Worm (Caenorhabditis elegans) whole organism, L4 larva: ENCODE measurements around the gene H23N18.5.

Experiments
- F49E8.2 ChIP-seq: sonication (generic microtip); optimal IDR thresholded peaks from 2 replicates; lab custom pipeline; 2016; ENCODE audit warnings: missing compliant biosample characterization, mild to moderate bottlenecking, missing genetic modification characterization, borderline replicate concordance
- T26A8.4 ChIP-seq: fragments of 200-800 bp; sonication (Bioruptor generic); IDR thresholded peaks from 2 replicates; pipeline ENCODE4 v1.3.6; 2022; ENCODE audit warnings: missing genetic modification characterization, missing compliant biosample characterization
- Y5F2A.4 ChIP-seq: fragments of 200-800 bp; sonication (Bioruptor generic); optimal IDR thresholded peaks from 2 replicates; lab custom pipeline; 2018; ENCODE audit warnings: mild to moderate bottlenecking, missing genetic modification characterization, missing compliant biosample characterization
- Y75B8A.6 ChIP-seq: fragments of 200-800 bp; sonication (Bioruptor generic); IDR thresholded peaks from 2 replicates; pipeline ENCODE4 v1.3.6; 2022; ENCODE audit warnings: missing genetic modification reagents, missing genetic modification characterization, missing compliant biosample characterization
- aha-1 ChIP-seq: fragments of 150-350 bp; peaks from one replicate; lab custom pipeline; 2014; ENCODE audit warnings: missing biosample characterization, missing genetic modification characterization
- aly-2 ChIP-seq: sonication (generic microtip); optimal IDR thresholded peaks from 2 replicates; lab custom pipeline; 2018; ENCODE audit warnings: missing biosample characterization, missing genetic modification characterization
- ama-1 ChIP-seq: fragments of 150-350 bp; optimal IDR thresholded peaks from 2 replicates; lab custom pipeline; 2014; ENCODE audit warnings: inconsistent platforms, mixed read lengths
- arid-1 ChIP-seq: fragments of 200-800 bp; sonication (Bioruptor generic); conservative IDR thresholded peaks from 2 replicates; pipeline ENCODE4 v1.3.6; 2022; ENCODE audit warnings: missing genetic modification reagents, missing genetic modification characterization, missing compliant biosample characterization
- attf-4 ChIP-seq: sonication (generic microtip); optimal IDR thresholded peaks from 3 replicates; lab custom pipeline; 2017; ENCODE audit warnings: missing biosample characterization, missing genetic modification characterization
- ceh-20 ChIP-seq: fragments of 200-800 bp; sonication (Bioruptor generic); IDR thresholded peaks from 2 replicates; pipeline ENCODE4 v1.3.6; 2022; ENCODE audit warnings: missing genetic modification reagents, missing genetic modification characterization, missing compliant biosample characterization
- ceh-28 ChIP-seq: fragments of 150-350 bp; optimal IDR thresholded peaks from 2 replicates; lab custom pipeline; 2014; ENCODE audit warnings: missing biosample characterization, missing genetic modification reagents, missing genetic modification characterization
- ceh-32 ChIP-seq: sonication (generic microtip); optimal IDR thresholded peaks from 2 replicates; lab custom pipeline; 2016; ENCODE audit warnings: mild to moderate bottlenecking, missing genetic modification characterization, missing compliant biosample characterization; ENCODE audit not compliant: poor library complexity
- cey-2 ChIP-seq: sonication (generic microtip); optimal IDR thresholded peaks from 3 replicates; lab custom pipeline; 2017; ENCODE audit warnings: missing genetic modification characterization, mild to moderate bottlenecking, missing compliant biosample characterization, antibody characterized with exemption, borderline replicate concordance; ENCODE audit not compliant: insufficient read depth
- dmd-8 ChIP-seq: fragments of 200-800 bp; sonication (Bioruptor generic); IDR thresholded peaks from 2 replicates; pipeline ENCODE4 v1.3.6; 2022; ENCODE audit warnings: missing genetic modification characterization, missing compliant biosample characterization
- dpl-1 ChIP-seq: fragments of 150-350 bp; optimal IDR thresholded peaks from 2 replicates; lab custom pipeline; 2014; ENCODE audit warnings: missing biosample characterization, missing genetic modification reagents, missing genetic modification characterization
- dve-1 ChIP-seq: sonication (generic microtip); optimal IDR thresholded peaks from 2 replicates; lab custom pipeline; 2017; ENCODE audit warnings: antibody characterized with exemption, mild to moderate bottlenecking, missing genetic modification characterization, missing compliant biosample characterization; ENCODE audit not compliant: insufficient read depth
- egl-27 ChIP-seq: sonication (generic microtip); optimal IDR thresholded peaks from 3 replicates; lab custom pipeline; 2017; ENCODE audit warnings: missing biosample characterization, missing genetic modification reagents, missing genetic modification characterization
- hif-1 ChIP-seq, 2 experiments: sonication (generic microtip); optimal IDR thresholded peaks; 2 replicates each; lab custom pipeline; 2016 to 2017; ENCODE audit warnings: missing compliant biosample characterization in 2 of 2, missing genetic modification characterization in 2 of 2, missing genetic modification reagents in 2 of 2, missing genotype in 2 of 2, mild to moderate bottlenecking in 1 of 2
- hlh-30 ChIP-seq: sonication (generic microtip); optimal IDR thresholded peaks from 2 replicates; lab custom pipeline; 2017; ENCODE audit warnings: antibody characterized with exemption, mild to moderate bottlenecking, missing genetic modification characterization, missing compliant biosample characterization; ENCODE audit not compliant: insufficient read depth
- hmg-1.1 ChIP-seq: fragments of 200-800 bp; sonication (Bioruptor generic); IDR thresholded peaks from 2 replicates; pipeline ENCODE4 v1.3.6; 2022; ENCODE audit warnings: missing genetic modification reagents, missing genetic modification characterization, missing compliant biosample characterization
- lin-13 ChIP-seq: fragments of 150-350 bp; optimal IDR thresholded peaks from 2 replicates; lab custom pipeline; 2014; ENCODE audit warnings: missing biosample characterization, missing genetic modification reagents, missing genetic modification characterization
- lin-39 ChIP-seq: fragments of 150-350 bp; optimal IDR thresholded peaks from 2 replicates; lab custom pipeline; 2014; ENCODE audit warnings: missing biosample characterization, missing genetic modification reagents, missing genetic modification characterization
- lsy-2 ChIP-seq, 2 experiments: fragments of 150-350 bp in 1 of 2; sonication (generic microtip) in 1 of 2; optimal IDR thresholded peaks; 2 replicates each; lab custom pipeline; 2014 to 2017; ENCODE audit warnings: missing biosample characterization in 2 of 2, missing genetic modification characterization in 2 of 2
- mdl-1 ChIP-seq, 2 experiments: fragments of 150-350 bp in 1 of 2; sonication (generic microtip) in 1 of 2; optimal IDR thresholded peaks; 2 replicates each; lab custom pipeline; 2014 to 2017; ENCODE audit warnings: missing biosample characterization in 2 of 2, missing genetic modification characterization in 2 of 2
- mep-1 ChIP-seq: fragments of 150-350 bp; sonication (generic microtip); optimal IDR thresholded peaks from 3 replicates; lab custom pipeline; 2014; ENCODE audit warnings: missing biosample characterization, missing genetic modification characterization
- mxl-3 ChIP-seq: fragments of 200-800 bp; sonication (Bioruptor generic); optimal IDR thresholded peaks from 2 replicates; lab custom pipeline; 2018; ENCODE audit warnings: mild to moderate bottlenecking, missing genetic modification characterization, missing compliant biosample characterization
- nhr-102 ChIP-seq: sonication (generic microtip); optimal IDR thresholded peaks from 2 replicates; lab custom pipeline; 2016; ENCODE audit warnings: mild to moderate bottlenecking, missing genetic modification characterization, moderate library complexity, missing compliant biosample characterization
- nhr-28 ChIP-seq: fragments of 150-350 bp; optimal IDR thresholded peaks from 2 replicates; lab custom pipeline; 2014; ENCODE audit warnings: missing biosample characterization, missing genetic modification characterization
- nhr-41 ChIP-seq: fragments of 200-800 bp; sonication (Bioruptor generic); IDR thresholded peaks from 2 replicates; pipeline ENCODE4 v1.3.6; 2022; ENCODE audit warnings: missing genetic modification reagents, missing genetic modification characterization, missing compliant biosample characterization
- nhr-42 ChIP-seq: fragments of 200-800 bp; sonication (Bioruptor generic); IDR thresholded peaks from 2 replicates; pipeline ENCODE4 v1.3.6; 2022; ENCODE audit warnings: missing genetic modification characterization, missing compliant biosample characterization
- nhr-48 ChIP-seq: sonication (generic microtip); optimal IDR thresholded peaks from 2 replicates; lab custom pipeline; 2016; ENCODE audit warnings: mild to moderate bottlenecking, missing genetic modification characterization, missing compliant biosample characterization
- pha-4 ChIP-seq, 2 experiments: fragments of 150-350 bp in 1 of 2; fragments of 200-800 bp in 1 of 2; sonication (Bioruptor generic) in 1 of 2; IDR thresholded peaks in 1 of 2; optimal IDR thresholded peaks in 1 of 2; 2 replicates each; pipeline versions ENCODE4 v1.3.6 to Lab custom; 2014 to 2022; ENCODE audit warnings: missing genetic modification characterization in 2 of 2, missing genetic modification reagents in 2 of 2, missing biosample characterization in 1 of 2, missing compliant biosample characterization in 1 of 2
- php-3 ChIP-seq: fragments of 200-800 bp; sonication (Bioruptor generic); IDR thresholded peaks from 2 replicates; pipeline ENCODE4 v1.3.6; 2022; ENCODE audit warnings: missing genetic modification reagents, missing genetic modification characterization, missing compliant biosample characterization
- pqm-1 ChIP-seq: sonication (generic microtip); optimal IDR thresholded peaks from 2 replicates; lab custom pipeline; 2017; ENCODE audit warnings: missing biosample characterization, missing genetic modification characterization
- saeg-2 ChIP-seq: fragments of 200-800 bp; sonication (Bioruptor generic); IDR thresholded peaks from 2 replicates; pipeline ENCODE4 v1.3.6; 2022; ENCODE audit warnings: missing genetic modification reagents, missing genetic modification characterization, missing compliant biosample characterization
- skn-1 ChIP-seq: fragments of 150-350 bp; optimal IDR thresholded peaks from 2 replicates; lab custom pipeline; 2014; ENCODE audit warnings: missing biosample characterization, missing genetic modification characterization
- snpc-1.2 ChIP-seq: fragments of 200-800 bp; sonication (Bioruptor generic); IDR thresholded peaks from 2 replicates; pipeline ENCODE4 v1.3.6; 2022; ENCODE audit warnings: missing genetic modification reagents, missing genetic modification characterization, missing compliant biosample characterization
- spr-1 ChIP-seq: sonication (generic microtip); optimal IDR thresholded peaks from 2 replicates; lab custom pipeline; 2016; ENCODE audit warnings: mild to moderate bottlenecking, missing genetic modification characterization, missing compliant biosample characterization
- spr-3 ChIP-seq: fragments of 200-800 bp; sonication (Bioruptor generic); optimal IDR thresholded peaks from 2 replicates; lab custom pipeline; 2018; ENCODE audit warnings: mild to moderate bottlenecking, missing genetic modification characterization, missing compliant biosample characterization
- unc-130 ChIP-seq: sonication (generic microtip); optimal IDR thresholded peaks from 2 replicates; lab custom pipeline; 2016; ENCODE audit warnings: missing genetic modification reagents, missing genetic modification characterization, missing compliant biosample characterization
- unc-39 ChIP-seq: sonication (generic microtip); optimal IDR thresholded peaks from 2 replicates; lab custom pipeline; 2017; ENCODE audit warnings: missing biosample characterization, missing genetic modification characterization
- vab-7 ChIP-seq: fragments of 200-800 bp; sonication (Bioruptor generic); IDR thresholded peaks from 2 replicates; pipeline ENCODE4 v1.3.6; 2022; ENCODE audit warnings: missing genetic modification reagents, missing genetic modification characterization, missing compliant biosample characterization
- zag-1 ChIP-seq: fragments of 150-350 bp; optimal IDR thresholded peaks from 2 replicates; lab custom pipeline; 2014; ENCODE audit warnings: missing biosample characterization, missing genetic modification characterization
- zfp-2 ChIP-seq: sonication (generic microtip); optimal IDR thresholded peaks from 2 replicates; lab custom pipeline; 2016; ENCODE audit warnings: mild to moderate bottlenecking, missing genetic modification characterization, missing compliant biosample characterization
- zip-2 ChIP-seq: fragments of 150-350 bp; optimal IDR thresholded peaks from 2 replicates; lab custom pipeline; 2014; ENCODE audit warnings: missing biosample characterization, missing genetic modification characterization
- ztf-7 ChIP-seq: fragments of 150-350 bp; optimal IDR thresholded peaks from 2 replicates; lab custom pipeline; 2014; ENCODE audit warnings: missing biosample characterization, missing genetic modification characterization

Gene H23N18.5

DNA sequence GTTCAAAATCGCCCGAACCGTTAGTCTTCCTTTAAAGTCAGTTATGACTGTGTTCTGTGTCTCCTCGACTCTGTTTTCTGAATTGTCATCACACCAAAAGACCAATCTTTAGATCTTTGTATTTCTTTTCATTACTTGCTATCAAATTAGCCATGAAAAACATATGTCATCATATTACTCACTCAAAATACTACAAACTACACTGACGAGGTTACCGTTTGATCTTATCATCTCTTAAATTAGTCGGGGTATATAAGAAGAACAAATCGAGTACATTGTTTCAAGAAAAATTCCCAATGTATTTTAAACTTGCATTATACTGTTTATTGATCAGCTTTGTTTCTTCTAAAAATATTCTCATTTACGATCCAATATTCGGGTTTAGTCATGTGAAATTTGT is 3.6 kb downstream of the H23N18.5 start, which contains the start of gene ugt-13:
TSS of gene ugt-13 (plus strand) at position 294 of the 400 bp plus-strand sequence.
- TF ChIP-seq mep-1 (tag; lab: Kevin White, UChicago) (peak; percentile 61), ceh-28 (tag; lab: Kevin White, UChicago) (no peak), dmd-8 (GFP tag; lab: Robert Waterston, UW) (no peak), aly-2 (no peak), zfp-2 (tag; lab: Kevin White, UChicago) (no peak), arid-1 (GFP tag; lab: Robert Waterston, UW) (no peak), ama-1 (lab: Kevin White, UChicago) (no peak), nhr-102 (tag; lab: Kevin White, UChicago) (peak; percentile 33), zag-1 (tag; lab: Kevin White, UChicago) (no peak), saeg-2 (GFP tag; lab: Robert Waterston, UW) (no peak), lin-13 (GFP tag; lab: Kevin White, UChicago) (no peak), skn-1 (no peak), php-3 (GFP tag; lab: Robert Waterston, UW) (no peak), lsy-2 (tag; optimal IDR thresholded peaks at IDR 0.05; lab: Kevin White, UChicago) (peak in 1 of 2 experiments; percentile 28), cey-2 (tag; lab: Kevin White, UChicago) (peak; percentile 47), ztf-7 (tag; lab: Kevin White, UChicago) (peak; percentile 97), zip-2 (tag; lab: Kevin White, UChicago) (no peak), ceh-20 (no peak), dve-1 (tag; lab: Kevin White, UChicago) (no peak), aha-1 (tag; lab: Kevin White, UChicago) (peak; percentile 73), ceh-32 (no peak), pqm-1 (no peak), Y75B8A.6 (GFP tag; lab: Robert Waterston, UW) (no peak), nhr-48 (tag; lab: Kevin White, UChicago) (peak; percentile 39), hmg-1.1 (GFP tag; lab: Robert Waterston, UW) (no peak), spr-1 (tag; lab: Kevin White, UChicago) (no peak), snpc-1.2 (GFP tag; lab: Robert Waterston, UW) (no peak), nhr-41 (GFP tag; lab: Robert Waterston, UW) (no peak), nhr-28 (tag; lab: Kevin White, UChicago) (peak; percentile 94), mxl-3 (GFP tag; lab: Kevin White, UChicago) (no peak), lin-39 (no peak), nhr-42 (GFP tag; lab: Robert Waterston, UW) (no peak), hlh-30 (tag; lab: Kevin White, UChicago) (peak; percentile 9), spr-3 (GFP tag; lab: Kevin White, UChicago) (no peak), egl-27 (tag; lab: Kevin White, UChicago) (no peak), unc-130 (GFP tag; lab: Kevin White, UChicago) (no peak), unc-39 (tag; lab: Kevin White, UChicago) (no peak), vab-7 (no peak), T26A8.4 (GFP tag; lab: Robert Waterston, UW) (no peak)
- TF ChIP-seq, all 104 proteins: peak for 9

DNA sequence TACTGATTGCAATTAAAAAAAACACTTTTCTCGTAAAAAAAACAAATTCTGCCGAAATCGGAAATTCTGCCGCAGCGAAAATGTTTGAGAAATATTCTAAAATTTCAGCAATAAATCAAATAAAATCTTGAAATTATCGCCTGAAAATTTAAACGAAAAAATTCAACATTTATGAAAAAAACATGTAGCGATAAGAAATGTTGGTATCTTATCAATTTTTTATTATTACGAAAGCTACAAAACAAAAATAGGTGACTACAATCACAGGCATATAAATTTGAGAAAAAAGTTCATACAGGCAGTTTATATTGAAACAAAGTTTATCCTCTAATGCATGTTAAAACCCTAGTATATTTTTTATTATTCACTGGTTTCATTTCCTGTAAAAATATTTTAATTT is 6.2 kb downstream of the H23N18.5 start, which contains the start of gene ugt-14:
TSS of gene ugt-14 (plus strand) at position 301 of the 400 bp plus-strand sequence.
- TF ChIP-seq cey-2 (tag; lab: Kevin White, UChicago) (no peak), nhr-28 (tag; lab: Kevin White, UChicago) (peak; percentile 88)

DNA sequence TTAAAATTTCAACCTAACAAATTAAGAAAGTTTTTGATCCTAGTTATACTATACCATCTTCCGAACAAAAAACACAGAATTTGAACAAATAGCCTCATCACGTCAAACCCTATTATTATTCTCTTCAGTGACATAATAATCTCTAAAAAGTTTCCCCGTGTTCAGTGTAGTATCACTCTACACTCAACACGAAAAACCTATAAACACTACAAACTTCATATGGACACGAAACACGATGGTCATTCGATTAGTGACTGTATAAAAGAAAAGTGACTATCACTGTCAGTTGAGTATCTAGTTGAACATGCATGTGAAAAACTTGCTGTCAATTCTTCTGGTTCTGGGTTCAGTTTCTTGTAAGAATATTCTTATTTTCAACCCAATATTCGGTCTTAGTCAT is 8.5 kb downstream of the H23N18.5 start, which contains the start of gene ugt-8:
TSS of gene ugt-8 (plus strand) at position 235 of the 400 bp plus-strand sequence.
- TF ChIP-seq F49E8.2 (tag; lab: Kevin White, UChicago) (no peak), snpc-1.2 (GFP tag; lab: Robert Waterston, UW) (no peak), nhr-28 (tag; lab: Kevin White, UChicago) (peak; percentile 100), mdl-1 (tag; optimal IDR thresholded peaks at IDR 0.05; lab: Kevin White, UChicago) (peak in 1 of 2 experiments; percentile 0), lsy-2 (tag; optimal IDR thresholded peaks at IDR 0.05; lab: Kevin White, UChicago) (no peak), hif-1 (tag; optimal IDR thresholded peaks at IDR 0.05; lab: Kevin White, UChicago) (no peak), dpl-1 (no peak), skn-1 (no peak), zfp-2 (tag; lab: Kevin White, UChicago) (no peak), attf-4 (tag; lab: Kevin White, UChicago) (no peak), pha-4 (GFP tag; IDR thresholded peaks at IDR 0.05; lab: Robert Waterston, UW) (no peak), pha-4 (tag; optimal IDR thresholded peaks at IDR 0.05; lab: Kevin White, UChicago) (no peak), mxl-3 (GFP tag; lab: Kevin White, UChicago) (no peak), ztf-7 (tag; lab: Kevin White, UChicago) (no peak), Y5F2A.4 (no peak), unc-130 (GFP tag; lab: Kevin White, UChicago) (no peak)
- TF ChIP-seq, all 104 proteins: peak for 2
